Fruit fly (Drosophila melanogaster): Measurements from ENCODE around the gene CG34175.
A peak's percentile ranks its signal among the peaks of the same experiment; 100 is the strongest.

Gene CG34175

dm6 chr2L:3444789-3445188 lies 47.0 kb downstream of the CG34175 start (continued):
- peak; percentile 27; the same call in 1 of the 3 replicates for TF ChIP-seq B-H1 (GFP tag; IDR thresholded peaks at IDR 0.05)
- peak; percentile 36 for TF ChIP-seq CG2712 (tag; optimal IDR thresholded peaks at IDR 0.05)
- TF ChIP-seq CG13775 (GFP tag; optimal IDR thresholded peaks at IDR 0.05), result peak; percentile 4
- peak; percentile 2 for TF ChIP-seq CG10654 (GFP tag; optimal IDR thresholded peaks at IDR 0.05)
- TF ChIP-seq CG14441 (GFP tag; IDR thresholded peaks at IDR 0.05), result peak; percentile 68
- peak; percentile 44 for TF ChIP-seq CG8944 (GFP tag; optimal IDR thresholded peaks at IDR 0.05)
- peak; percentile 66 for TF ChIP-seq sob (GFP tag; IDR thresholded peaks at IDR 0.05)
- peak; percentile 47 for TF ChIP-seq pnt (GFP tag; optimal IDR thresholded peaks at IDR 0.05)
- TF ChIP-seq tin (GFP tag; optimal IDR thresholded peaks at IDR 0.05), result peak; percentile 45
- no peak for TF ChIP-seq CTCF (GFP tag; optimal IDR thresholded peaks at IDR 0.05)
- TF ChIP-seq lmd (GFP tag; IDR thresholded peaks at IDR 0.05), result peak; percentile 58; the same call in 1 of the 2 replicates
- TF ChIP-seq so (GFP tag; IDR thresholded peaks at IDR 0.05), result no peak
- TF ChIP-seq dysf (GFP tag; IDR thresholded peaks at IDR 0.05), result peak; percentile 66; the same call in 2 of the 3 replicates
- peak; percentile 2 for TF ChIP-seq CG3163 (GFP tag; optimal IDR thresholded peaks at IDR 0.05)
- peak; percentile 35 for TF ChIP-seq nmo (GFP tag; optimal IDR thresholded peaks at IDR 0.05)
- peak; percentile 1 for TF ChIP-seq CG14710 (tag; optimal IDR thresholded peaks at IDR 0.05)
- peak; percentile 81 for TF ChIP-seq sens (GFP tag)
- TF ChIP-seq row (GFP tag; IDR thresholded peaks at IDR 0.05), result peak; percentile 39
- peak; percentile 88 for TF ChIP-seq Med (GFP tag)
- peak; percentile 24 to 56 for TF ChIP-seq dpn (GFP tag; optimal IDR thresholded peaks at IDR 0.05)
- peak; percentile 12; the same call in 1 of the 2 replicates for TF ChIP-seq gt (GFP tag; IDR thresholded peaks at IDR 0.05)
- TF ChIP-seq CG12391 (tag; optimal IDR thresholded peaks at IDR 0.05), result peak; percentile 49
- no peak for TF ChIP-seq lov (optimal IDR thresholded peaks at IDR 0.05)
- TF ChIP-seq lov (GFP tag; IDR thresholded peaks at IDR 0.05), result peak; percentile 69; the same call in 1 of the 3 replicates
- 0 out of 2 replicates have a peak, but pooled peaks have one; percentile 28 for TF ChIP-seq ssp (GFP tag; IDR thresholded peaks at IDR 0.05)
- no peak for TF ChIP-seq D19B (GFP tag; optimal IDR thresholded peaks at IDR 0.05)
- no peak for TF ChIP-seq ham (GFP tag; IDR thresholded peaks at IDR 0.05)
- TF ChIP-seq CG9727 (GFP tag; optimal IDR thresholded peaks at IDR 0.05), result peak; percentile 32
- TF ChIP-seq CG11247 (GFP tag; IDR thresholded peaks at IDR 0.05), result peak; percentile 33; the same call in 1 of the 2 replicates
- TF ChIP-seq Trl (optimal IDR thresholded peaks at IDR 0.05), result no peak
- peak; percentile 7 for TF ChIP-seq Trl (GFP tag; optimal IDR thresholded peaks at IDR 0.05)
- no peak for TF ChIP-seq ro (GFP tag; IDR thresholded peaks at IDR 0.05)
- peak; percentile 28 for TF ChIP-seq CG4820 (GFP tag; optimal IDR thresholded peaks at IDR 0.05)
- peak; percentile 73 for TF ChIP-seq Ada2b (GFP tag; IDR thresholded peaks at IDR 0.05)
- TF ChIP-seq esg (GFP tag; conservative IDR thresholded peaks at IDR 0.05), result peak; percentile 60
- peak; percentile 48 for TF ChIP-seq CG6689 (GFP tag; IDR thresholded peaks at IDR 0.05)
- TF ChIP-seq Xbp1 (GFP tag; optimal IDR thresholded peaks at IDR 0.05), result peak; percentile 61
- no peak for TF ChIP-seq lab (GFP tag; optimal IDR thresholded peaks at IDR 0.05)
- peak; percentile 45; the same call in 1 of the 2 replicates for TF ChIP-seq E2f1 (GFP tag; IDR thresholded peaks at IDR 0.05)
- TF ChIP-seq tio (GFP tag; optimal IDR thresholded peaks at IDR 0.05), result no peak
- TF ChIP-seq fu2 (GFP tag; optimal IDR thresholded peaks at IDR 0.05), result peak; percentile 17
- TF ChIP-seq PHDP (tag; optimal IDR thresholded peaks at IDR 0.05), result peak; percentile 22
- peak; percentile 5 for TF ChIP-seq pum (GFP tag; optimal IDR thresholded peaks at IDR 0.05)
- peak; percentile 55; the same call in 2 of the 3 replicates for TF ChIP-seq zfh1 (GFP tag; IDR thresholded peaks at IDR 0.05)
- peak; percentile 25 for TF ChIP-seq Six4 (GFP tag; optimal IDR thresholded peaks at IDR 0.05)
- TF ChIP-seq ab (GFP tag; optimal IDR thresholded peaks at IDR 0.05), result no peak
- peak; percentile 18 for TF ChIP-seq Fer3 (tag; optimal IDR thresholded peaks at IDR 0.05)
- peak; percentile 34 for TF ChIP-seq CG30403 (GFP tag; optimal IDR thresholded peaks at IDR 0.05)
- TF ChIP-seq ase (GFP tag; IDR thresholded peaks at IDR 0.05), result 0 out of 3 replicates have a peak, but pooled peaks have one; percentile 18
- TF ChIP-seq CG32532 (GFP tag; IDR thresholded peaks at IDR 0.05), result peak; percentile 38; the same call in 1 of the 2 replicates
- TF ChIP-seq CG11695 (GFP tag; IDR thresholded peaks at IDR 0.05), result 0 out of 3 replicates have a peak, but pooled peaks have one; percentile 33
- TF ChIP-seq pan (optimal IDR thresholded peaks at IDR 0.05), result no peak
- TF ChIP-seq pan (GFP tag; optimal IDR thresholded peaks at IDR 0.05 in 1 of 2, IDR thresholded peaks at IDR 0.05 in 1 of 2), result peak in 1 of 2 experiments; percentile 67
- TF ChIP-seq Atf6 (GFP tag; IDR thresholded peaks at IDR 0.05), result peak; percentile 28; the same call in 1 of the 2 replicates
